Fruit fly (Drosophila melanogaster): ENCODE data around the gene CG4669.
A peak's percentile ranks its signal among the peaks of the same experiment; 100 is the strongest.

The CG4669 gene

dm6 chr3L:5184860-5185639, 49.2 kb upstream of the CG4669 start (continued):
- peak; percentile 48 for TF ChIP-seq CG4424 (GFP tag; optimal IDR thresholded peaks at IDR 0.05)
- peak in 1 of 2 experiments; percentile 24 for TF ChIP-seq Eip74EF (GFP tag; optimal IDR thresholded peaks at IDR 0.05)
- TF ChIP-seq slp2 (GFP tag; optimal IDR thresholded peaks at IDR 0.05), result peak; percentile 11
- TF ChIP-seq CG10959 (GFP tag; IDR thresholded peaks at IDR 0.05), result no peak
- no peak for TF ChIP-seq CG17612 (GFP tag; IDR thresholded peaks at IDR 0.05)
- no peak for TF ChIP-seq ftz-f1 (GFP tag; optimal IDR thresholded peaks at IDR 0.05)
- TF ChIP-seq tin (GFP tag; optimal IDR thresholded peaks at IDR 0.05), result no peak
- peak; percentile 58; the same call in 1 of the 2 replicates for TF ChIP-seq CG31441 (GFP tag; IDR thresholded peaks at IDR 0.05)
- no peak for TF ChIP-seq Mrtf (GFP tag; IDR thresholded peaks at IDR 0.05)
- TF ChIP-seq CG12391 (tag; optimal IDR thresholded peaks at IDR 0.05), result peak; percentile 49
- peak; percentile 19 for TF ChIP-seq CG30431 (GFP tag; optimal IDR thresholded peaks at IDR 0.05)
- TF ChIP-seq CG15696 (tag; optimal IDR thresholded peaks at IDR 0.05), result no peak
- no peak for TF ChIP-seq pb (GFP tag; optimal IDR thresholded peaks at IDR 0.05)
- TF ChIP-seq CG12104 (GFP tag; optimal IDR thresholded peaks at IDR 0.05), result peak; percentile 29
- TF ChIP-seq nau (GFP tag; optimal IDR thresholded peaks at IDR 0.05), result no peak
- TF ChIP-seq fd64A (GFP tag; optimal IDR thresholded peaks at IDR 0.05), result peak; percentile 10
- no peak for TF ChIP-seq hb (GFP tag; IDR thresholded peaks at IDR 0.05; ENCODE audit: partially characterized antibody)
- TF ChIP-seq CG11560 (tag; IDR thresholded peaks at IDR 0.05), result peak; percentile 53; the same call in 1 of the 3 replicates
- TF ChIP-seq CG17385 (GFP tag; optimal IDR thresholded peaks at IDR 0.05), result peak; percentile 86
- no peak for TF ChIP-seq Doc2 (GFP tag; IDR thresholded peaks at IDR 0.05)
- TF ChIP-seq Hsf (GFP tag; optimal IDR thresholded peaks at IDR 0.05), result peak; percentile 31
- TF ChIP-seq GATAe (GFP tag; conservative IDR thresholded peaks at IDR 0.05), result no peak
- TF ChIP-seq CG10274 (GFP tag; optimal IDR thresholded peaks at IDR 0.05), result peak; percentile 34
- TF ChIP-seq wor (GFP tag; IDR thresholded peaks at IDR 0.05), result no peak
- TF ChIP-seq fd96Cb (tag; optimal IDR thresholded peaks at IDR 0.05), result peak; percentile 53
- peak; percentile 54; the same call in 1 of the 2 replicates for TF ChIP-seq lmd (GFP tag; IDR thresholded peaks at IDR 0.05)
- no peak; the same call in 2 of the 3 replicates for TF ChIP-seq so (GFP tag; IDR thresholded peaks at IDR 0.05)
- TF ChIP-seq Hr3 (GFP tag; optimal IDR thresholded peaks at IDR 0.05), result peak; percentile 41
- no peak for TF ChIP-seq Six4 (GFP tag; optimal IDR thresholded peaks at IDR 0.05)
- TF ChIP-seq NfI (GFP tag; optimal IDR thresholded peaks at IDR 0.05), result peak; percentile 58
- no peak for TF ChIP-seq Dip2 (GFP tag; IDR thresholded peaks at IDR 0.05)
- peak; percentile 60 for TF ChIP-seq slbo (GFP tag; IDR thresholded peaks at IDR 0.05)
- no peak for TF ChIP-seq croc (GFP tag; conservative IDR thresholded peaks at IDR 0.05)
- TF ChIP-seq CG4820 (GFP tag; optimal IDR thresholded peaks at IDR 0.05), result peak; percentile 18
- peak; percentile 31 for TF ChIP-seq CG18011 (GFP tag; optimal IDR thresholded peaks at IDR 0.05)
- no peak for TF ChIP-seq CG30020 (tag; optimal IDR thresholded peaks at IDR 0.05)
- peak; percentile 65 for TF ChIP-seq CG15479 (GFP tag; optimal IDR thresholded peaks at IDR 0.05)
- TF ChIP-seq gem (tag; optimal IDR thresholded peaks at IDR 0.05), result peak; percentile 76
- no peak for TF ChIP-seq CG6813 (GFP tag; optimal IDR thresholded peaks at IDR 0.05)
- peak; percentile 73 for TF ChIP-seq grau (tag; optimal IDR thresholded peaks at IDR 0.05)
- TF ChIP-seq pfk (GFP tag; optimal IDR thresholded peaks at IDR 0.05), result no peak
- no peak for TF ChIP-seq tll (GFP tag; optimal IDR thresholded peaks at IDR 0.05)
- no peak for TF ChIP-seq twi (tag; optimal IDR thresholded peaks at IDR 0.05)
- TF ChIP-seq Dek (tag; optimal IDR thresholded peaks at IDR 0.05), result peak; percentile 52
- TF ChIP-seq Nf-YA (GFP tag; IDR thresholded peaks at IDR 0.05), result no peak
- peak; percentile 24 for TF ChIP-seq CG8924 (tag; optimal IDR thresholded peaks at IDR 0.05)
- no peak for TF ChIP-seq CG15601 (tag; optimal IDR thresholded peaks at IDR 0.05)
- no peak for TF ChIP-seq CG31388 (GFP tag; optimal IDR thresholded peaks at IDR 0.05)
- no peak for TF ChIP-seq Atf3 (GFP tag; optimal IDR thresholded peaks at IDR 0.05)

Data from whole organism, embryonic.